Worm (Caenorhabditis elegans): ENCODE measurements around the gene srh-41.
A peak's percentile ranks its signal among the peaks of the same experiment; 100 is the strongest.

Gene srh-41

ce11 chrII:14296320-14296719 is 9.1 kb upstream of the srh-41 start (continued):
- TF ChIP-seq unc-39 (tag; optimal IDR thresholded peaks at IDR 0.05) (no peak), unc-62 (GFP tag; optimal IDR thresholded peaks at IDR 0.05) (no peak), nhr-67 (tag; optimal IDR thresholded peaks at IDR 0.05) (no peak), snpc-4 (tag; optimal IDR thresholded peaks at IDR 0.05) (peak; percentile 42), egl-5 (tag; optimal IDR thresholded peaks at IDR 0.05) (peak; percentile 24), elt-2 (tag; optimal IDR thresholded peaks at IDR 0.05) (peak; percentile 92), ceh-16 (tag; optimal IDR thresholded peaks at IDR 0.05) (no peak), eor-1 (tag; optimal IDR thresholded peaks at IDR 0.05) (no peak), fkh-2 (tag; optimal IDR thresholded peaks at IDR 0.05) (no peak), ceh-28 (tag; optimal IDR thresholded peaks at IDR 0.05) (peak; percentile 23), elt-3 (tag; optimal IDR thresholded peaks at IDR 0.05) (no peak), fos-1 (tag; optimal IDR thresholded peaks at IDR 0.05) (no peak), daf-12 (tag; optimal IDR thresholded peaks at IDR 0.05) (no peak), zag-1 (tag; optimal IDR thresholded peaks at IDR 0.05) (no peak), nhr-11 (tag; optimal IDR thresholded peaks at IDR 0.05) (no peak), nfya-1 (tag; optimal IDR thresholded peaks at IDR 0.05; ENCODE audit: insufficient read depth) (peak; percentile 53), fkh-10 (GFP tag; optimal IDR thresholded peaks at IDR 0.05) (no peak), nhr-23 (tag; optimal IDR thresholded peaks at IDR 0.05) (peak; percentile 47), ZK546.5 (tag; optimal IDR thresholded peaks at IDR 0.05) (no peak), nhr-43 (tag; optimal IDR thresholded peaks at IDR 0.05; ENCODE audit: poor library complexity, severe bottlenecking) (peak; percentile 47)

ce11 chrII:14294390-14294789 is 7.2 kb upstream of the srh-41 start:
- TF ChIP-seq ztf-11 (tag; optimal IDR thresholded peaks at IDR 0.05) (no peak), egl-5 (tag; optimal IDR thresholded peaks at IDR 0.05) (no peak)

ce11 chrII:14292519-14292918 is 5.3 kb upstream of the srh-41 start, which contains the start of gene Y54G11A.4:
TSS of gene Y54G11A.4 (plus strand) at chrII:14292819.
- TF ChIP-seq ama-1 (optimal IDR thresholded peaks at IDR 0.05) (no peak), pha-4 (tag; optimal IDR thresholded peaks at IDR 0.05) (peak; percentile 40), zag-1 (tag; optimal IDR thresholded peaks at IDR 0.05) (no peak), egl-27 (tag; optimal IDR thresholded peaks at IDR 0.05) (no peak), nhr-237 (tag; optimal IDR thresholded peaks at IDR 0.05) (no peak), daf-12 (tag; optimal IDR thresholded peaks at IDR 0.05) (no peak)

ce11 chrII:14290846-14291245 is 3.7 kb upstream of the srh-41 start:
- TF ChIP-seq ama-1 (optimal IDR thresholded peaks at IDR 0.05) (no peak), pqm-1 (tag; optimal IDR thresholded peaks at IDR 0.05) (peak; percentile 53), pha-4 (tag; optimal IDR thresholded peaks at IDR 0.05) (peak; percentile 81), zag-1 (tag; optimal IDR thresholded peaks at IDR 0.05) (no peak), ztf-4 (tag; optimal IDR thresholded peaks at IDR 0.05) (no peak), nfya-1 (tag; optimal IDR thresholded peaks at IDR 0.05; ENCODE audit: insufficient read depth) (no peak), elt-2 (tag; optimal IDR thresholded peaks at IDR 0.05) (peak; percentile 29), skn-1 (tag; optimal IDR thresholded peaks at IDR 0.05) (peak; percentile 33)

- TF ChIP-seq pha-4 (tag; optimal IDR thresholded peaks at IDR 0.05) (no peak), jun-1 (tag; optimal IDR thresholded peaks at IDR 0.05) (no peak), nhr-23 (tag; optimal IDR thresholded peaks at IDR 0.05) (no peak), hmg-11 (tag; optimal IDR thresholded peaks at IDR 0.05) (no peak), ceh-82 (tag; optimal IDR thresholded peaks at IDR 0.05) (no peak), ceh-16 (tag; optimal IDR thresholded peaks at IDR 0.05) (no peak), lin-15B (tag; optimal IDR thresholded peaks at IDR 0.05) (no peak), zag-1 (tag; optimal IDR thresholded peaks at IDR 0.05) (no peak), nhr-11 (tag; optimal IDR thresholded peaks at IDR 0.05) (no peak), unc-62 (GFP tag; optimal IDR thresholded peaks at IDR 0.05) (no peak), nhr-28 (tag; optimal IDR thresholded peaks at IDR 0.05) (no peak), ceh-28 (tag; optimal IDR thresholded peaks at IDR 0.05) (no peak), mml-1 (tag; optimal IDR thresholded peaks at IDR 0.05) (no peak), nhr-12 (tag; optimal IDR thresholded peaks at IDR 0.05) (no peak), snpc-4 (tag; optimal IDR thresholded peaks at IDR 0.05) (no peak)
These were observed 1.8 kb upstream of the srh-41 start, which contains the start of gene srh-42 for ce11 chrII:14288968-14289367. TSS of gene srh-42 (minus strand) at chrII:14289068.

Data from whole organism, L3 larva.